Fruit fly (Drosophila melanogaster) whole organism, adult: Measurements from ENCODE around the gene CG15517.

ENCODE experiments used
- CG11617 ChIP-seq: fragments of 200-800 bp; sonication (Bioruptor generic); optimal IDR thresholded peaks from 2 replicates; lab custom pipeline; 2017; ENCODE audit warnings: mild to moderate bottlenecking, missing biosample characterization, missing genetic modification reagents, missing genetic modification characterization
- CG12768 ChIP-seq: fragments of 200-800 bp; sonication (Bioruptor generic); optimal IDR thresholded peaks from 2 replicates; lab custom pipeline; 2017; ENCODE audit warnings: missing biosample characterization, missing genetic modification characterization, mild to moderate bottlenecking, moderate library complexity, missing genetic modification reagents
- CG14711 ChIP-seq: fragments of 200-800 bp; sonication (Bioruptor generic); optimal IDR thresholded peaks from 2 replicates; lab custom pipeline; 2018; ENCODE audit warnings: missing biosample characterization, mild to moderate bottlenecking, missing genetic modification characterization, moderate library complexity
- CG1620 ChIP-seq: fragments of 200-800 bp; sonication (Bioruptor generic); optimal IDR thresholded peaks from 2 replicates; lab custom pipeline; 2016; ENCODE audit warnings: missing biosample characterization, missing genetic modification characterization
- CG33017 ChIP-seq: fragments of 200-800 bp; sonication (Bioruptor generic); optimal IDR thresholded peaks from 2 replicates; lab custom pipeline; 2018; ENCODE audit warnings: missing biosample characterization, mild to moderate bottlenecking, missing genetic modification characterization, moderate library complexity
- CG5204 ChIP-seq: fragments of 200-800 bp; sonication (Bioruptor generic); optimal IDR thresholded peaks from 2 replicates; lab custom pipeline; 2016; ENCODE audit warnings: missing biosample characterization, missing genetic modification characterization
- CG7045 ChIP-seq: fragments of 200-800 bp; sonication (Bioruptor generic); optimal IDR thresholded peaks from 2 replicates; lab custom pipeline; 2017; ENCODE audit warnings: missing biosample characterization, mild to moderate bottlenecking, missing genetic modification characterization
- CG7101 ChIP-seq: fragments of 200-800 bp; sonication (Bioruptor generic); optimal IDR thresholded peaks from 2 replicates; lab custom pipeline; 2018; ENCODE audit warnings: missing biosample characterization, mild to moderate bottlenecking, missing genetic modification characterization, moderate library complexity
- Clk ChIP-seq: fragments of 200-800 bp; sonication (Bioruptor generic); optimal IDR thresholded peaks from 2 replicates; lab custom pipeline; 2017; ENCODE audit warnings: missing biosample characterization, missing genetic modification characterization
- Crg-1 ChIP-seq: fragments of 200-800 bp; sonication (Bioruptor generic); optimal IDR thresholded peaks from 2 replicates; lab custom pipeline; 2016; ENCODE audit warnings: missing biosample characterization, missing genetic modification characterization
- Hr96 ChIP-seq: fragments of 200-800 bp; sonication (Bioruptor generic); optimal IDR thresholded peaks from 2 replicates; lab custom pipeline; 2016; ENCODE audit warnings: missing biosample characterization, missing genetic modification characterization
- Mnt ChIP-seq: fragments of 200-800 bp; sonication (Bioruptor generic); optimal IDR thresholded peaks from 2 replicates; lab custom pipeline; 2016; ENCODE audit warnings: missing biosample characterization, mild to moderate bottlenecking, missing genetic modification characterization
- bab1 ChIP-seq: fragments of 200-800 bp; sonication (Bioruptor generic); optimal IDR thresholded peaks from 3 replicates; lab custom pipeline; 2019; ENCODE audit warnings: missing biosample characterization, mild to moderate bottlenecking, missing genetic modification characterization, moderate library complexity
- cic ChIP-seq: fragments of 200-800 bp; sonication (Bioruptor generic); optimal IDR thresholded peaks from 2 replicates; lab custom pipeline; 2017; ENCODE audit warnings: missing biosample characterization, mild to moderate bottlenecking, missing genetic modification characterization, moderate library complexity
- cnc ChIP-seq, 2 experiments: fragments of >200 bp; optimal IDR thresholded peaks; 2 replicates each; lab custom pipeline; 2017
- kay ChIP-seq: fragments of 200-800 bp; sonication (Bioruptor generic); peaks from one replicate; lab custom pipeline; 2016; ENCODE audit warnings: missing biosample characterization, missing genetic modification characterization, borderline replicate concordance
- ovo ChIP-seq: fragments of 200-800 bp; sonication (Bioruptor generic); optimal IDR thresholded peaks from 2 replicates; lab custom pipeline; 2016; ENCODE audit warnings: missing biosample characterization, missing genetic modification characterization
- pad ChIP-seq: fragments of 200-800 bp; sonication (Bioruptor generic); optimal IDR thresholded peaks from 3 replicates; lab custom pipeline; 2017; ENCODE audit warnings: missing biosample characterization, missing genetic modification characterization, mild to moderate bottlenecking, moderate library complexity, missing genetic modification reagents
- tj ChIP-seq: fragments of 200-800 bp; sonication (Bioruptor generic); optimal IDR thresholded peaks from 3 replicates; lab custom pipeline; 2017; ENCODE audit warnings: missing biosample characterization, mild to moderate bottlenecking, missing genetic modification characterization, moderate library complexity
- toe ChIP-seq: fragments of 200-800 bp; sonication (Bioruptor generic); optimal IDR thresholded peaks from 2 replicates; lab custom pipeline; 2016; ENCODE audit warnings: missing biosample characterization, missing genetic modification characterization

Gene CG15517

DNA sequence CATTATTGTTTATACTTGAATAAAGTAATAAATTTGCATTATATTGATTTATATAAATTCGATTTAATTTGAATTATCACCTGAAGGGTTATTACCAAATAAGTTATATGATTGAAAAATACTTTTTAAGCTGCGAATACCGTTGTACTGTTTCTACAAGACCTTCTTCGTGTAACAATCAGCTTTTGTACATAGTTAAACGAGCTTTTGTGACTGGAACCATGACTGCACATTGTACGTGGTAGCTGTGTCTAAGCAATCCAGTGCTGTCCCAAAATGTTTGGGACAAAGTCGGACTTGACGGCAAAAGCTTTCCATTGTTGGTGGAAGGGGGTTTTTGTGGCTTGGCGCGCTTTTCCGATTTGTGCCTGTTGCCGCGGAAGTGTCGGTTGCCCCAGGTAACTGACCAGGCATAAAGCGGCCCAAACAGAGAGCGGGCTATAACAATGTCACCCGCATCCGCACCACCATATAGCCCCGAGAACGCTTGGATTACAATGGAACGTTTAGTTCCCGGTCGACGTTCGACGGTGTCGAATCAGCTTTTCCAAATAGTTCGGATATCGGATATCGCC lies 4.1 kb upstream of the CG15517 start, which contains the start of gene CG31036:
TSS of gene CG31036 (plus strand) at position 507 of the 575 bp plus-strand sequence.
- TF ChIP-seq CG14711, result no peak
- TF ChIP-seq Clk (GFP tag; lab: Kevin White, UChicago), result no peak
- TF ChIP-seq kay (GFP tag; lab: Kevin White, UChicago), result no peak
- TF ChIP-seq tj (GFP tag; lab: Kevin White, UChicago), result no peak
- TF ChIP-seq cnc (optimal IDR thresholded peaks at IDR 0.05; lab: Kevin White, UChicago), result no peak
- no peak for TF ChIP-seq CG11617 (GFP tag; lab: Kevin White, UChicago)
- no peak for TF ChIP-seq Hr96 (GFP tag; lab: Kevin White, UChicago)
- TF ChIP-seq ovo, result no peak
- no peak for TF ChIP-seq Crg-1 (GFP tag; lab: Kevin White, UChicago)
- no peak for TF ChIP-seq toe (GFP tag; lab: Kevin White, UChicago)
- TF ChIP-seq bab1 (GFP tag; lab: Kevin White, UChicago), result no peak
- no peak for TF ChIP-seq CG1620
- no peak for TF ChIP-seq CG7045 (GFP tag; lab: Kevin White, UChicago)
- TF ChIP-seq pad (GFP tag; lab: Kevin White, UChicago), result no peak
- no peak for TF ChIP-seq CG33017 (tag; lab: Kevin White, UChicago)
- no peak for TF ChIP-seq CG5204
- TF ChIP-seq Mnt, result no peak

DNA sequence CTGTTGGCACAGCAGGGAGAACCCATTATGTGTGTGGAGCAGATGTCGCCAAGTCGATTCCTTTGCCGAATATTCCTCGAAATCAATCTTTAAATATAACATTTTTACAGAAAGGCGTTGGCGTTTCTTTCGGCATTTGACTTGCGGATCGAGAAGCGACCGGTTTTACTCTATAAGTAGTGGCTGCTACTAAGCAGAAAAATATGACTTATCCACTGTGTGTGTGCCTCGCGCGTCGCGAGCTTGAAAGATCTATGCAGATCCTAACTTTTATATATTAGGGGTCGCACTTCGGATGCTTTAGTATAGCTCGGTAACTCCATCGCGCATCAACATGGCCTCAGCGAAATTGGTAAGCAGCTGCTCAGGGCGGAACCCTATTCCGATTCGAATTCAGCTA lies 1.5 kb upstream of the CG15517 start, which contains the start of gene CG15515:
TSS of gene CG15515 (plus strand) at position 301 of the 400 bp plus-strand sequence.
- TF ChIP-seq ovo, result no peak
- TF ChIP-seq cic, result no peak
- no peak for TF ChIP-seq kay (GFP tag; lab: Kevin White, UChicago)

DNA sequence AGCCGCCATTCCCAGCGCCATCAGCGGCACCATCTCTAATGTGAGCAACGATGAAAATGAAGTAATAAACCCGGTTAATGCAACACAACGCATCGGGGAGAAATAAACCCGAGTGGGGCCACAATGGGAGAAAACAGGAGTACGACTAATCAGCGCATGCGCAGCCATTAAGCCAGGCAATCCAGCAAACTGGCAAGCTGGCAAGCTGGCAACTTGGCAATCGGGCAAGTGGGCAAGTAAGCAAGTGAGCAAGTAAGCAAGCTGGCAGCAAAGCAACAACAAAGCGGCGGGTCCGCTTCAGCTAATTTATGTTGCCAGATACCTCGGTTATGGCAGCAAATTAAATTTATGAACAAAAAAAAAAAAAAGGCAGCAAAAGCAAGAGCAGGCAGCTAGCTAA lies 4.0 kb downstream of the CG15517 start:
- TF ChIP-seq CG33017 (tag; lab: Kevin White, UChicago), result no peak
- no peak for TF ChIP-seq cnc (optimal IDR thresholded peaks at IDR 0.05; lab: Kevin White, UChicago)
- no peak for TF ChIP-seq Crg-1 (GFP tag; lab: Kevin White, UChicago)
- TF ChIP-seq CG7101 (tag; lab: Kevin White, UChicago), result no peak
- no peak for TF ChIP-seq cic
- TF ChIP-seq Clk (GFP tag; lab: Kevin White, UChicago), result no peak
- TF ChIP-seq CG5204, result no peak
- TF ChIP-seq ovo, result no peak
- no peak for TF ChIP-seq CG14711
- TF ChIP-seq CG7045 (GFP tag; lab: Kevin White, UChicago), result no peak
- no peak for TF ChIP-seq Hr96 (GFP tag; lab: Kevin White, UChicago)
- TF ChIP-seq bab1 (GFP tag; lab: Kevin White, UChicago), result no peak
- TF ChIP-seq CG12768 (GFP tag; lab: Kevin White, UChicago), result no peak
- TF ChIP-seq pad (GFP tag; lab: Kevin White, UChicago), result no peak
- no peak for TF ChIP-seq Mnt
- TF ChIP-seq CG11617 (GFP tag; lab: Kevin White, UChicago), result no peak
- TF ChIP-seq kay (GFP tag; lab: Kevin White, UChicago), result no peak
- TF ChIP-seq CG1620, result no peak
- no peak for TF ChIP-seq toe (GFP tag; lab: Kevin White, UChicago)

DNA sequence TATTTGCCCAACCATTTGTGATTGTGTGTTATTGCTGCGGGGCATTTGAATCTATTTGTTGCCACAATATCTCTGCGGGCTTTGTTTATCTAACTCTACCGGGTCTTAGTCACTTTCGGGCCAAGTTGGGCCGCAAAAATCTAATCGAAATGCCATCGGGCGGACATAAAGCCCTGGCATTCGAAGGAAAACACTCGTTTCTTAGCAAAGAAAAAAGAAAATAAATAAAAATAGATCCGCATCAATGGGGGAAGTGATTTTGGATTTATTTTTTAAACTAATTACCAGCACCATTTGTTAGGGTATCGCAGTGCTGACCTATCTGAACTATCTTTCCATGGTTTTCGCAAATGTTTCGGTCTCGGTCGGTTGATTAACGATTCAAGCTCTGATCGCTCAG lies 5.0 kb downstream of the CG15517 start:
- TF ChIP-seq CG7045 (GFP tag; lab: Kevin White, UChicago), result no peak
- TF ChIP-seq CG1620, result no peak
- no peak for TF ChIP-seq CG12768 (GFP tag; lab: Kevin White, UChicago)
- no peak for TF ChIP-seq cnc (optimal IDR thresholded peaks at IDR 0.05; lab: Kevin White, UChicago)
- no peak for TF ChIP-seq CG7101 (tag; lab: Kevin White, UChicago)
- no peak for TF ChIP-seq pad (GFP tag; lab: Kevin White, UChicago)
- no peak for TF ChIP-seq CG5204
- no peak for TF ChIP-seq Clk (GFP tag; lab: Kevin White, UChicago)

DNA sequence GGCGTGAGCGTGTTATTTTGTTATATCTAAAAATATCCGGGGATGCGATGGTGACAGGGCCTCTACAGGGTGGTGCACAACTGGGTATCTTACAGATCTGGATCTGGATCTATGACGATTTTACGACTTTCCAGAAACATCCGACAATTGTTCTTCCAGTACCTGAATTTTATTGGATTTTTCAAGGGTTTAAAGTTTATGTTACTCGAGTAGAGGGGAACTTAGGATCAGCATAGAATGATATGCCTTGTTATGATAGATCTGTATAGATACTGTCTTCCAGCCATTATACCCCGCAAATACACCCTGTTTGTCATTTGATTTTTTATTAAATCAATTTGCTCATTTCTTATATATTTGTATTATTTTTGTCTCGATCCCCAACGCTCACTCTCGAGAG lies 9.2 kb downstream of the CG15517 start:
- TF ChIP-seq pad (GFP tag; lab: Kevin White, UChicago), result no peak
- TF ChIP-seq CG11617 (GFP tag; lab: Kevin White, UChicago), result no peak
- no peak for TF ChIP-seq Clk (GFP tag; lab: Kevin White, UChicago)
- no peak for TF ChIP-seq kay (GFP tag; lab: Kevin White, UChicago)
- peak; percentile 3 for TF ChIP-seq toe (GFP tag; lab: Kevin White, UChicago)
- peak; percentile 13 for TF ChIP-seq CG14711
- no peak for TF ChIP-seq CG12768 (GFP tag; lab: Kevin White, UChicago)
- no peak for TF ChIP-seq CG7101 (tag; lab: Kevin White, UChicago)
- TF ChIP-seq Hr96 (GFP tag; lab: Kevin White, UChicago), result no peak
- TF ChIP-seq CG33017 (tag; lab: Kevin White, UChicago), result peak; percentile 2
- no peak for TF ChIP-seq Crg-1 (GFP tag; lab: Kevin White, UChicago)
- no peak for TF ChIP-seq bab1 (GFP tag; lab: Kevin White, UChicago)
- no peak for TF ChIP-seq CG1620
- TF ChIP-seq tj (GFP tag; lab: Kevin White, UChicago), result no peak
- peak; percentile 16 for TF ChIP-seq CG5204

DNA sequence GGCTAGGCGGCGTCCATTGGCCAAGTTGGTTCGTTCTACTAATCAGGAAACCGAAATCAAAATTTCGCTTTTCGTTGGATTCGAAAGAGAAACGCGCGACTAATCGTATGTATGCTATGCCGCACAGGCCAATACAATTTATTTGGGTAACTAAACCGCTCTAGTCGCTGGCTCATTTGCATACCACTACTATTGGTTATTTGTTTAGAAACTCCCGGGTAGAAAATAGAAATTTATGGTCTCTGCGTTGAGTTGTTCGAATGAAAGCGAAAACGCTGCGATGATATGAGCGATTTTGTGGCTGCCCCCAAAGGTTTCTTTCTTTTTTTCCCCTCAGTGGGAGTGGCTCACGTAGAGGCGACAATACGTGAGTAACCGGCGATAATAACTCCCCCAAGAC lies 10.6 kb downstream of the CG15517 start:
- TF ChIP-seq kay (GFP tag; lab: Kevin White, UChicago) (no peak), Mnt (no peak), bab1 (GFP tag; lab: Kevin White, UChicago) (no peak), CG1620 (no peak), CG7101 (tag; lab: Kevin White, UChicago) (no peak), CG33017 (tag; lab: Kevin White, UChicago) (no peak), toe (GFP tag; lab: Kevin White, UChicago) (no peak), CG7045 (GFP tag; lab: Kevin White, UChicago) (no peak), ovo (no peak), tj (GFP tag; lab: Kevin White, UChicago) (no peak), cnc (optimal IDR thresholded peaks at IDR 0.05; lab: Kevin White, UChicago) (no peak), CG14711 (no peak), pad (GFP tag; lab: Kevin White, UChicago) (no peak), CG12768 (GFP tag; lab: Kevin White, UChicago) (no peak), CG11617 (GFP tag; lab: Kevin White, UChicago) (no peak)
